Fruit fly (Drosophila melanogaster): Measurements from ENCODE around the gene CG31198.
A peak's percentile ranks its signal among the peaks of the same experiment; 100 is the strongest.

CG31198 gene

dm6 chr3R:21753974-21754373, at the start of gene CG31198:
TSS of gene CG31198 (plus strand) at chr3R:21754324.
- no peak for TF ChIP-seq CG6276 (GFP tag; optimal IDR thresholded peaks at IDR 0.05)
- TF ChIP-seq vri (GFP tag; optimal IDR thresholded peaks at IDR 0.05) = peak; percentile 98
- TF ChIP-seq OdsH (GFP tag; optimal IDR thresholded peaks at IDR 0.05) = no peak

dm6 chr3R:21704439-21704838, 49.7 kb upstream of the CG31198 start:
- TF ChIP-seq CG8119 (GFP tag; IDR thresholded peaks at IDR 0.05) = peak; percentile 86
- peak in 1 of 2 experiments; percentile 2 for TF ChIP-seq salr (GFP tag; optimal IDR thresholded peaks at IDR 0.05)
- TF ChIP-seq Lpt (GFP tag; optimal IDR thresholded peaks at IDR 0.05) = no peak
- TF ChIP-seq svp (GFP tag) = peak; percentile 29
- TF ChIP-seq vri (GFP tag; optimal IDR thresholded peaks at IDR 0.05) = no peak
- TF ChIP-seq lz (GFP tag; optimal IDR thresholded peaks at IDR 0.05) = no peak
- TF ChIP-seq Met (GFP tag; optimal IDR thresholded peaks at IDR 0.05) = peak; percentile 29
- no peak for TF ChIP-seq CG34406 (GFP tag; optimal IDR thresholded peaks at IDR 0.05)
- TF ChIP-seq Smox (GFP tag; optimal IDR thresholded peaks at IDR 0.05) = no peak
- peak; percentile 91 for TF ChIP-seq CG6854 (GFP tag; optimal IDR thresholded peaks at IDR 0.05)
- TF ChIP-seq Eip78C (GFP tag) = peak; percentile 55
- TF ChIP-seq spab (GFP tag; optimal IDR thresholded peaks at IDR 0.05) = no peak
- no peak for TF ChIP-seq CG8319 (GFP tag; optimal IDR thresholded peaks at IDR 0.05)
- no peak for TF ChIP-seq CG11762 (GFP tag; optimal IDR thresholded peaks at IDR 0.05; ENCODE audit: insufficient read depth)
- TF ChIP-seq CG7368 (GFP tag; optimal IDR thresholded peaks at IDR 0.05) = no peak
- no peak for TF ChIP-seq pdm3 (GFP tag; optimal IDR thresholded peaks at IDR 0.05)
- no peak for TF ChIP-seq Hr38 (GFP tag; optimal IDR thresholded peaks at IDR 0.05)
- TF ChIP-seq Hr4 (GFP tag; optimal IDR thresholded peaks at IDR 0.05) = peak; percentile 5
- TF ChIP-seq CG10669 (GFP tag; optimal IDR thresholded peaks at IDR 0.05) = no peak
- peak; percentile 31 for TF ChIP-seq dac (GFP tag; optimal IDR thresholded peaks at IDR 0.05)
- TF ChIP-seq Ets96B (tag; optimal IDR thresholded peaks at IDR 0.05) = no peak
- no peak for TF ChIP-seq Eip93F (GFP tag; optimal IDR thresholded peaks at IDR 0.05)
- TF ChIP-seq ss (GFP tag; optimal IDR thresholded peaks at IDR 0.05) = no peak
- TF ChIP-seq CG16779 (tag; optimal IDR thresholded peaks at IDR 0.05) = peak; percentile 24
- no peak for TF ChIP-seq cyc (GFP tag; optimal IDR thresholded peaks at IDR 0.05)
- no peak for TF ChIP-seq fd59A (GFP tag; optimal IDR thresholded peaks at IDR 0.05)
- peak; percentile 58 for TF ChIP-seq CG32006 (GFP tag; optimal IDR thresholded peaks at IDR 0.05)
- no peak for TF ChIP-seq Ets21C (GFP tag; optimal IDR thresholded peaks at IDR 0.05)
- no peak for TF ChIP-seq Sox14 (GFP tag; optimal IDR thresholded peaks at IDR 0.05)
- TF ChIP-seq eg (GFP tag; IDR thresholded peaks at IDR 0.05) = peak; percentile 80
- no peak for TF ChIP-seq CG6808 (GFP tag; optimal IDR thresholded peaks at IDR 0.05)
- peak; percentile 63 for TF ChIP-seq CG15336 (GFP tag; IDR thresholded peaks at IDR 0.05)
- peak; percentile 20 for TF ChIP-seq net (GFP tag; optimal IDR thresholded peaks at IDR 0.05)
- TF ChIP-seq acj6 (GFP tag; optimal IDR thresholded peaks at IDR 0.05) = no peak
- no peak for TF ChIP-seq CG1621 (tag; optimal IDR thresholded peaks at IDR 0.05)
- TF ChIP-seq Eip75B (GFP tag; optimal IDR thresholded peaks at IDR 0.05) = no peak
- no peak for TF ChIP-seq OdsH (GFP tag; optimal IDR thresholded peaks at IDR 0.05)
- TF ChIP-seq CG9139 (GFP tag; optimal IDR thresholded peaks at IDR 0.05) = no peak
- TF ChIP-seq topi (GFP tag; optimal IDR thresholded peaks at IDR 0.05) = no peak
- no peak for TF ChIP-seq CG3919 (GFP tag; optimal IDR thresholded peaks at IDR 0.05)
- TF ChIP-seq Sox102F (GFP tag; optimal IDR thresholded peaks at IDR 0.05) = peak; percentile 60
- TF ChIP-seq CG6163 (GFP tag; IDR thresholded peaks at IDR 0.05) = peak; percentile 67; the same call in 2 of the 3 replicates
- peak; percentile 30 for TF ChIP-seq CG6792 (GFP tag; optimal IDR thresholded peaks at IDR 0.05)
- TF ChIP-seq CG10631 (GFP tag; optimal IDR thresholded peaks at IDR 0.05) = no peak
- TF ChIP-seq Blimp-1 (GFP tag; optimal IDR thresholded peaks at IDR 0.05) = peak; percentile 87
- peak; percentile 66 for TF ChIP-seq CG6276 (GFP tag; optimal IDR thresholded peaks at IDR 0.05)
- TF ChIP-seq esn (GFP tag; optimal IDR thresholded peaks at IDR 0.05) = no peak
- TF ChIP-seq achi (GFP tag; optimal IDR thresholded peaks at IDR 0.05) = peak; percentile 17
- no peak for TF ChIP-seq dsx (GFP tag; optimal IDR thresholded peaks at IDR 0.05; ENCODE audit: poor library complexity, severe bottlenecking)
- TF ChIP-seq CG31627 (GFP tag; optimal IDR thresholded peaks at IDR 0.05) = no peak

All from whole organism, prepupa.